Worm (Caenorhabditis elegans) whole organism, L4 larva: ENCODE measurements around the gene srab-16.

Experiments
- D1046.2 ChIP-seq: fragments of 200-800 bp; sonication (Bioruptor generic); IDR thresholded peaks from 2 replicates; pipeline ENCODE4 v1.3.6; 2022; ENCODE audit warnings: missing genetic modification characterization, missing compliant biosample characterization
- F37D6.2 ChIP-seq: sonication (generic microtip); optimal IDR thresholded peaks from 2 replicates; lab custom pipeline; 2016; ENCODE audit warnings: mild to moderate bottlenecking, missing genetic modification characterization, missing compliant biosample characterization
- F44E2.7 ChIP-seq: fragments of 200-800 bp; sonication (Bioruptor generic); IDR thresholded peaks from 2 replicates; pipeline ENCODE4 v2.1.2; 2022; ENCODE audit warnings: missing genetic modification characterization, missing compliant biosample characterization
- Y105C5A.15 ChIP-seq: fragments of 200-800 bp; sonication (Bioruptor generic); IDR thresholded peaks from 2 replicates; pipeline ENCODE4 v1.3.6; 2022; ENCODE audit warnings: missing genetic modification characterization, missing compliant biosample characterization
- aly-2 ChIP-seq: sonication (generic microtip); optimal IDR thresholded peaks from 2 replicates; lab custom pipeline; 2018; ENCODE audit warnings: missing biosample characterization, missing genetic modification characterization
- ama-1 ChIP-seq: fragments of 150-350 bp; optimal IDR thresholded peaks from 2 replicates; lab custom pipeline; 2014; ENCODE audit warnings: inconsistent platforms, mixed read lengths
- ceh-20 ChIP-seq: fragments of 200-800 bp; sonication (Bioruptor generic); IDR thresholded peaks from 2 replicates; pipeline ENCODE4 v1.3.6; 2022; ENCODE audit warnings: missing genetic modification reagents, missing genetic modification characterization, missing compliant biosample characterization
- ceh-44 ChIP-seq: fragments of 200-800 bp; sonication (Bioruptor generic); IDR thresholded peaks from 2 replicates; pipeline ENCODE4 v1.3.6; 2022; ENCODE audit warnings: missing genetic modification reagents, missing genetic modification characterization, missing compliant biosample characterization
- ceh-62 ChIP-seq: sonication (generic microtip); optimal IDR thresholded peaks from 2 replicates; lab custom pipeline; 2017; ENCODE audit warnings: missing biosample characterization, missing genetic modification characterization
- ces-1 ChIP-seq: fragments of 150-350 bp; sonication (generic microtip); optimal IDR thresholded peaks from 4 replicates; lab custom pipeline; 2014; ENCODE audit warnings: missing biosample characterization, missing genetic modification reagents, missing genetic modification characterization
- daf-12 ChIP-seq: fragments of 150-350 bp; optimal IDR thresholded peaks from 2 replicates; lab custom pipeline; 2014; ENCODE audit warnings: missing biosample characterization, missing genetic modification reagents, missing genetic modification characterization
- daf-19 ChIP-seq: fragments of 200-800 bp; sonication (Bioruptor generic); conservative IDR thresholded peaks from 2 replicates; pipeline ENCODE4 v1.3.6; 2022; ENCODE audit warnings: missing genetic modification characterization, missing compliant biosample characterization
- dmd-8 ChIP-seq: fragments of 200-800 bp; sonication (Bioruptor generic); IDR thresholded peaks from 2 replicates; pipeline ENCODE4 v1.3.6; 2022; ENCODE audit warnings: missing genetic modification characterization, missing compliant biosample characterization
- dmd-9 ChIP-seq: fragments of 200-800 bp; sonication (Bioruptor generic); IDR thresholded peaks from 2 replicates; pipeline ENCODE4 v1.3.6; 2022; ENCODE audit warnings: missing genetic modification reagents, missing genetic modification characterization, missing compliant biosample characterization
- duxl-1 ChIP-seq: sonication (generic microtip); optimal IDR thresholded peaks from 2 replicates; lab custom pipeline; 2016; ENCODE audit warnings: mild to moderate bottlenecking, missing genetic modification characterization, moderate library complexity, missing compliant biosample characterization; ENCODE audit not compliant: poor library complexity
- egl-27 ChIP-seq: sonication (generic microtip); optimal IDR thresholded peaks from 3 replicates; lab custom pipeline; 2017; ENCODE audit warnings: missing biosample characterization, missing genetic modification reagents, missing genetic modification characterization
- egl-43 ChIP-seq: fragments of 200-800 bp; sonication (Bioruptor generic); IDR thresholded peaks from 2 replicates; pipeline ENCODE4 v1.3.6; 2022; ENCODE audit warnings: missing genetic modification reagents, missing genetic modification characterization, missing compliant biosample characterization
- fos-1 ChIP-seq: fragments of 150-350 bp; optimal IDR thresholded peaks from 2 replicates; lab custom pipeline; 2014; ENCODE audit warnings: missing biosample characterization, missing genetic modification characterization
- hif-1 ChIP-seq, 2 experiments: sonication (generic microtip); optimal IDR thresholded peaks; 2 replicates each; lab custom pipeline; 2016 to 2017; ENCODE audit warnings: missing compliant biosample characterization in 2 of 2, missing genetic modification characterization in 2 of 2, missing genetic modification reagents in 2 of 2, missing genotype in 2 of 2, mild to moderate bottlenecking in 1 of 2
- hlh-30 ChIP-seq: sonication (generic microtip); optimal IDR thresholded peaks from 2 replicates; lab custom pipeline; 2017; ENCODE audit warnings: antibody characterized with exemption, mild to moderate bottlenecking, missing genetic modification characterization, missing compliant biosample characterization; ENCODE audit not compliant: insufficient read depth
- lin-1 ChIP-seq: fragments of 200-800 bp; sonication (Bioruptor generic); IDR thresholded peaks from 2 replicates; pipeline ENCODE4 v1.3.6; 2022; ENCODE audit warnings: missing genetic modification reagents, missing genetic modification characterization, missing compliant biosample characterization
- lin-39 ChIP-seq: fragments of 150-350 bp; optimal IDR thresholded peaks from 2 replicates; lab custom pipeline; 2014; ENCODE audit warnings: missing biosample characterization, missing genetic modification reagents, missing genetic modification characterization
- lsy-2 ChIP-seq, 2 experiments: fragments of 150-350 bp in 1 of 2; sonication (generic microtip) in 1 of 2; optimal IDR thresholded peaks; 2 replicates each; lab custom pipeline; 2014 to 2017; ENCODE audit warnings: missing biosample characterization in 2 of 2, missing genetic modification characterization in 2 of 2
- madf-5 ChIP-seq, 2 experiments: fragments of 200-800 bp; sonication (Bioruptor generic); IDR thresholded peaks; 2 replicates each; pipeline ENCODE4 v1.3.6; 2022; ENCODE audit warnings: missing compliant biosample characterization in 2 of 2, missing genetic modification characterization in 2 of 2
- mdt-29 ChIP-seq: fragments of 200-800 bp; sonication (Bioruptor generic); IDR thresholded peaks from 2 replicates; pipeline ENCODE4 v1.3.6; 2022; ENCODE audit warnings: missing genetic modification reagents, missing genetic modification characterization, missing compliant biosample characterization
- mep-1 ChIP-seq: fragments of 150-350 bp; sonication (generic microtip); optimal IDR thresholded peaks from 3 replicates; lab custom pipeline; 2014; ENCODE audit warnings: missing biosample characterization, missing genetic modification characterization
- mxl-3 ChIP-seq: fragments of 200-800 bp; sonication (Bioruptor generic); optimal IDR thresholded peaks from 2 replicates; lab custom pipeline; 2018; ENCODE audit warnings: mild to moderate bottlenecking, missing genetic modification characterization, missing compliant biosample characterization
- nhr-10 ChIP-seq: fragments of 150-350 bp; optimal IDR thresholded peaks from 2 replicates; lab custom pipeline; 2014; ENCODE audit warnings: missing biosample characterization, missing genetic modification characterization
- nhr-102 ChIP-seq: sonication (generic microtip); optimal IDR thresholded peaks from 2 replicates; lab custom pipeline; 2016; ENCODE audit warnings: mild to moderate bottlenecking, missing genetic modification characterization, moderate library complexity, missing compliant biosample characterization
- nhr-111 ChIP-seq: fragments of 200-800 bp; sonication (Bioruptor generic); optimal IDR thresholded peaks from 2 replicates; lab custom pipeline; 2018; ENCODE audit warnings: mild to moderate bottlenecking, missing genetic modification characterization, missing compliant biosample characterization
- nhr-25 ChIP-seq: sonication (generic microtip); optimal IDR thresholded peaks from 2 replicates; lab custom pipeline; 2017; ENCODE audit warnings: missing genetic modification characterization, mild to moderate bottlenecking, missing compliant biosample characterization, antibody characterized with exemption, moderate library complexity, borderline replicate concordance; ENCODE audit not compliant: insufficient read depth
- nhr-48 ChIP-seq: sonication (generic microtip); optimal IDR thresholded peaks from 2 replicates; lab custom pipeline; 2016; ENCODE audit warnings: mild to moderate bottlenecking, missing genetic modification characterization, missing compliant biosample characterization
- nhr-6 ChIP-seq: fragments of 150-350 bp; optimal IDR thresholded peaks from 2 replicates; lab custom pipeline; 2014; ENCODE audit warnings: missing biosample characterization, missing genetic modification characterization
- pqm-1 ChIP-seq: sonication (generic microtip); optimal IDR thresholded peaks from 2 replicates; lab custom pipeline; 2017; ENCODE audit warnings: missing biosample characterization, missing genetic modification characterization
- spr-1 ChIP-seq: sonication (generic microtip); optimal IDR thresholded peaks from 2 replicates; lab custom pipeline; 2016; ENCODE audit warnings: mild to moderate bottlenecking, missing genetic modification characterization, missing compliant biosample characterization
- tra-1 ChIP-seq: fragments of 200-800 bp; sonication (Bioruptor generic); IDR thresholded peaks from 2 replicates; pipeline ENCODE4 v1.3.6; 2022; ENCODE audit warnings: missing genetic modification reagents, missing genetic modification characterization, missing compliant biosample characterization
- unc-39 ChIP-seq: sonication (generic microtip); optimal IDR thresholded peaks from 2 replicates; lab custom pipeline; 2017; ENCODE audit warnings: missing biosample characterization, missing genetic modification characterization
- unc-62 ChIP-seq, 3 experiments: fragments of 150-350 bp in 1 of 3; sonication (generic microtip); optimal IDR thresholded peaks in 2 of 3; peaks in 1 of 3; 1 replicate in 1 of 3; 2 replicates in 2 of 3; lab custom pipeline; 2014 to 2017; ENCODE audit warnings: missing biosample characterization in 3 of 3, missing genetic modification characterization in 3 of 3, missing genetic modification reagents in 3 of 3, missing genotype in 1 of 3
- zag-1 ChIP-seq: fragments of 150-350 bp; optimal IDR thresholded peaks from 2 replicates; lab custom pipeline; 2014; ENCODE audit warnings: missing biosample characterization, missing genetic modification characterization
- zfp-2 ChIP-seq: sonication (generic microtip); optimal IDR thresholded peaks from 2 replicates; lab custom pipeline; 2016; ENCODE audit warnings: mild to moderate bottlenecking, missing genetic modification characterization, missing compliant biosample characterization
- zfp-3 ChIP-seq: fragments of 200-800 bp; sonication (Bioruptor generic); conservative IDR thresholded peaks from 2 replicates; pipeline ENCODE4 v1.3.6; 2022; ENCODE audit warnings: missing genetic modification reagents, missing genetic modification characterization, missing compliant biosample characterization
- zip-2 ChIP-seq: fragments of 150-350 bp; optimal IDR thresholded peaks from 2 replicates; lab custom pipeline; 2014; ENCODE audit warnings: missing biosample characterization, missing genetic modification characterization

srab-16 gene

DNA sequence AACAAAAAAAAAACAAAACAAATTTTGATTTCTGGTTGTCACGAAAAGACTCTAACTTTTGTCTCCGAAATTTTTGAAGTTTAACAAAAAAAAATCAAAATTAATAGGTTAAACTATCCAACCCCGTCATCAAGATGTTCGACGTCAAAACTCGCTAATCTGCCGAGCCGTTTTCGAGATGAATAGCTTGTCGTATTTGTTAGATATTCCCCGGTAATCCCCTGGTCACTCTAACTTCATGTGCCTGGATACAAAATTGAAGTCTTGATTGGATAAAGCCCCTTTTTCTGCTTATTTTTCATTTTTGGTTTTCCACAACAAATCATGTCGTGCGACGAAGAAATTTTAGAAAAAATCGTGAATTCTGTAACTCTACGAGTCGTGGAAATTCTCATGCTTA is at the start of gene srab-16:
Gene srab-16, plus strand, starts transcription at position 301 of the 400 bp plus-strand sequence.
- TF ChIP-seq nhr-48 (no peak), zfp-3 (GFP tag; lab: Robert Waterston, UW) (no peak), pqm-1 (no peak), ces-1 (GFP tag; lab: Kevin White, UChicago) (no peak), nhr-25 (tag; lab: Kevin White, UChicago) (no peak), mep-1 (tag; lab: Kevin White, UChicago) (no peak), Y105C5A.15 (GFP tag; lab: Robert Waterston, UW) (no peak), lin-1 (no peak), F37D6.2 (tag; lab: Kevin White, UChicago) (no peak), mxl-3 (no peak), hif-1 (tag; optimal IDR thresholded peaks at IDR 0.05; lab: Kevin White, UChicago) (no peak), D1046.2 (GFP tag; lab: Robert Waterston, UW) (no peak), ceh-62 (tag; lab: Kevin White, UChicago) (no peak)

DNA sequence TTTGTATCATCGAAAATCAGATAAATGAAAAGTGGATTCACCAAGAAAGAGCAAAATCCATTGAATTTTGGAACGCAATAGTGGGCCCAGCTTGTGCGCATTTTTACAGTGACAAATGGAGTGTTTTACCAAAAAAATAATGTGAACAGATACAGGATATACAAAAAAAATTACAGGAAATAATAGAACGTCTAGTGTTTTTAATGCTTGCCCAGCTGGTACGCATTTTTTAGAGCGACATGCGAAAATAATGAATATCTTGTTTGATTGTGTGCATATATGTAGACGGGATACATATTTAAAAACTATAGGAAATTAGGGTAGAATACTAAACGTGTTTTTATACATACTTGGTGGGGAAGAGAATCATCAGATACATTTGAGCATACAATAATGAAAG is 46.4 kb upstream of the srab-16 start, which contains the start of gene srj-25:
Gene srj-25, minus strand, starts transcription at position 101 of the 400 bp plus-strand sequence.
- TF ChIP-seq egl-43 (GFP tag; lab: Robert Waterston, UW) (no peak), aly-2 (tag; lab: Kevin White, UChicago) (no peak), spr-1 (tag; lab: Kevin White, UChicago) (no peak), zfp-2 (tag; lab: Kevin White, UChicago) (no peak), mep-1 (tag; lab: Kevin White, UChicago) (no peak), daf-12 (tag; lab: Kevin White, UChicago) (no peak), nhr-102 (tag; lab: Kevin White, UChicago) (no peak), hlh-30 (tag; lab: Kevin White, UChicago) (no peak), nhr-111 (no peak), mdt-29 (GFP tag; lab: Robert Waterston, UW) (no peak), F44E2.7 (GFP tag; lab: Robert Waterston, UW) (no peak), zag-1 (tag; lab: Kevin White, UChicago) (no peak), nhr-10 (tag; lab: Kevin White, UChicago) (no peak), duxl-1 (tag; lab: Kevin White, UChicago) (no peak), daf-19 (GFP tag; lab: Robert Waterston, UW) (no peak), unc-39 (tag; lab: Kevin White, UChicago) (no peak), lin-39 (tag; lab: Kevin White, UChicago) (no peak)

DNA sequence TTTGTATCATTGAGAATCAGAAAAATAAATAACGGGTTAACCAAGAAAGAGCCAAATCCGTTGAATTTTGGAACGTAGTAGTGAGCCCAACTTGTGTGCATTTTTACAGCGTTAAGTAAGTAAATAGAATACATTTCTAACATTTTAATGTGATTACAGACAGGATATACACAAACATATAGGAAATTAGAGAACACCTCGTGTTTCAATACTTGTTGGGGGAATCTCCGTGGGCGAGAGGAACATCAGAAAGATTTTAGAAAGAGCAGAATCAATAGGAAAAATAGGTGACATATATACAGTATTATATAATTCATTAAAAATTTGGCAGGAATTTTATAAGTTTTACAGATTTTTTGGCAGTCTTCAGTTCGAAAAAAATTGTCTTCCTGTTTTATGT is 43.8 kb upstream of the srab-16 start, which contains the start of gene srj-24:
Gene srj-24, minus strand, starts transcription at position 101 of the 400 bp plus-strand sequence.
- no peak for TF ChIP-seq daf-19 (GFP tag; lab: Robert Waterston, UW)
- no peak for TF ChIP-seq dmd-9 (GFP tag; lab: Robert Waterston, UW)
- TF ChIP-seq ceh-44 (GFP tag; lab: Robert Waterston, UW) = no peak
- TF ChIP-seq ama-1 = no peak
- TF ChIP-seq fos-1 (tag; lab: Kevin White, UChicago) = no peak
- TF ChIP-seq tra-1 (GFP tag; lab: Robert Waterston, UW) = no peak
- TF ChIP-seq zip-2 = no peak
- TF ChIP-seq nhr-6 = no peak
- no peak for TF ChIP-seq egl-27 (tag; lab: Kevin White, UChicago)
- TF ChIP-seq nhr-102 (tag; lab: Kevin White, UChicago) = no peak
- no peak for TF ChIP-seq lin-1
- no peak for TF ChIP-seq lsy-2 (tag; optimal IDR thresholded peaks at IDR 0.05; lab: Kevin White, UChicago)
- no peak for TF ChIP-seq dmd-8 (GFP tag; lab: Robert Waterston, UW)
- no peak for TF ChIP-seq unc-62 (GFP tag; optimal IDR thresholded peaks at IDR 0.05 in 1 of 2; lab: Kevin White, UChicago)
- TF ChIP-seq unc-62 (tag; optimal IDR thresholded peaks at IDR 0.05; lab: Kevin White, UChicago) = no peak
- TF ChIP-seq ceh-20 = no peak
- TF ChIP-seq madf-5 (GFP tag; IDR thresholded peaks at IDR 0.05; lab: Robert Waterston, UW) = no peak
- no peak for TF ChIP-seq nhr-48
